Fruit fly (Drosophila melanogaster) ovary, adult (tissue): ENCODE measurements around the gene CG15358.

Experiments used
- CG17801 ChIP-seq: fragments of 200-800 bp; optimal IDR thresholded peaks from 2 replicates; lab custom pipeline; 2019; ENCODE audit warnings: missing biosample characterization, mild to moderate bottlenecking, missing genetic modification characterization, moderate library complexity; ENCODE audit not compliant: partially characterized antibody

CG15358 gene

dm6 chr2L:1883114-1883513 is at the start of gene CG15358:
TSS of gene CG15358 (minus strand) at chr2L:1883214.
- TF ChIP-seq CG17801 (GFP tag; lab: Kevin White, UChicago): no peak

- no peak for TF ChIP-seq CG17801 (GFP tag; lab: Kevin White, UChicago)
Measured at dm6 chr2L:1930565-1931201, 47.7 kb upstream of the CG15358 start.

dm6 chr2L:1927406-1927805 is 44.4 kb upstream of the CG15358 start:
- TF ChIP-seq CG17801 (GFP tag; lab: Kevin White, UChicago): no peak

DNA sequence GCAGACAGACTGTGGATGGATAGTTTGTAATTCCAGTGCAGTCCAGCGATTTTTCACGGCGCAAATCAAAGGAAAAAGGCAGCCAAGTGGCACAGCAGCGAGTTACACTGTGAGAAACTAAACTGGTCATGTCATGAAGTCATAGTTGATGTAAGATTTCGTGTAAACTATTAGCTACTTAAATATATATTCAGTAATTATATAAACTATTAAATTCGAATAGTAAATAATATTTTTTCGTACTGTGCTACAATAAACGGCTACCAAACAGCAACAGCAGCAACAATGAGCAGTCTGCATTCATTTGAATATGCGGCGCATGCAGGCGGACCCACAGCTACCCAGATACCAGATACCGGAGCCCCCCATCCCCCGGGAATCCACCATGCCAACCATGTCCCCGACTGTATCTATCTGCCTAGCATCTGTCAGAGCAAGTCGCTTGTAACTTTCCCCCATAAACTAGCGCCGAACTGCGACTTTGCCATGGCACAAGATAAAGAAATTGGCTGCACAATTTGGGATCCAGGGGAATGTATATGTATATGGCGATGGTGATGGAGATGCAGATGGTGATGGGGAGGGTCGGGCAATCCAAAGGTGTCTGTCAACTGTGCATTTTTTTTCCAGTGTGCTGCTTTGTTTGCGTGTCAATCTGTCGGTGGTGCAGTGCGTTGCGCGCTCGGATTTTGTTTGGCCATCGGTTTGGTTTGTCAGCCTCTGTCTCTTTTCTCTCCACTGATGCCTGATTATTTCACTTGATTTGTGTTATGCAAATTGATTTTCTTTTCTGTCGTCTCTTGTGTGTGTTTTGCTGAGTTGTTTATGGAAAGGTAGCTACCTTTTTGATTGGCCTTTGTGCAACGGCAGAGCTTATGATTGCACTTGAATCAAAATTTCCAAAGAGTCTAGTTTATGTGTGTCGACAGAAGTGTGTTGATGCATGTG is 43.2 kb upstream of the CG15358 start:
- no peak for TF ChIP-seq CG17801 (GFP tag; lab: Kevin White, UChicago)

dm6 chr2L:1923846-1924245 is 40.8 kb upstream of the CG15358 start:
- TF ChIP-seq CG17801 (GFP tag; lab: Kevin White, UChicago): no peak

DNA sequence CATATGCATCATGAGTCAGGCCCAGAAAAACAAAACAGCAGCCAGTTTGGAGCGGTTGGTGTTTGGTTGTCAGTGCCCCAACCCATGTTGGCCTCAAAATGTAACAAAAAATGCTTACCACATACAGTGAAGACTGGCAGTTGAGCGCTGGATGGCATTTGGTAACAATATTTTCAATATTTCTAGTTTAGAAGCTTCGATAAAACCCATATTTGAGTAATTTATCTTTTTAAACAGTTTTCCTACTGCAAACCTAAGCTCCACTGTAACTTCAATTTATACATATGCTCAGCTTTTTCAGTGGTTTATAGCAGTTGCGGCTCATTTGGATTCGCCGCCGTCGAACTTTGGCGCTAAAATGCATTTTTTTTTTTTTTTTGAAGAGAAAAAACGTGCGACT is 33.4 kb upstream of the CG15358 start:
- TF ChIP-seq CG17801 (GFP tag; lab: Kevin White, UChicago): no peak

- TF ChIP-seq CG17801 (GFP tag; lab: Kevin White, UChicago): no peak
Measured at dm6 chr2L:1913047-1913760, 30.2 kb upstream of the CG15358 start.

DNA sequence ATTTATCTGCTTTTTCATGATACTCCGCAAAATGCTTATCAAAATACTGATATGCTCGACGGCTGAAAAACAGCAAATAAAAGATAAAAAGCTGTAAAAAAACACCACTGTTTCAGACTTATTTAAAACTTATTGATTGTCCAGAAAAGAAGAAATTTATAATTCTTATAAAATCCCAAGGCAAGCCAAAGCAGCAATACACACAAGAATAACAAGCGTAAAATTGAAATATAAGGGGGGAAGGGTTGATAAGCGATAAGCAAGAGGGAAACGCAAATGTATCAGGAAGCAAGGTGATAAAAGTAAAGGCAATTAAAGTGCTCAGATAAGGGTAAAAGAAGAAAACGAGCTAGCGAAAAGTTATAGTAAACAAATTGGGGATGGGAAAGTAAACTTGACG is 29.5 kb upstream of the CG15358 start:
- peak; percentile 0 for TF ChIP-seq CG17801 (GFP tag; lab: Kevin White, UChicago)

dm6 chr2L:1911316-1911873 is 28.4 kb upstream of the CG15358 start:
- TF ChIP-seq CG17801 (GFP tag; lab: Kevin White, UChicago): peak; percentile 53

DNA sequence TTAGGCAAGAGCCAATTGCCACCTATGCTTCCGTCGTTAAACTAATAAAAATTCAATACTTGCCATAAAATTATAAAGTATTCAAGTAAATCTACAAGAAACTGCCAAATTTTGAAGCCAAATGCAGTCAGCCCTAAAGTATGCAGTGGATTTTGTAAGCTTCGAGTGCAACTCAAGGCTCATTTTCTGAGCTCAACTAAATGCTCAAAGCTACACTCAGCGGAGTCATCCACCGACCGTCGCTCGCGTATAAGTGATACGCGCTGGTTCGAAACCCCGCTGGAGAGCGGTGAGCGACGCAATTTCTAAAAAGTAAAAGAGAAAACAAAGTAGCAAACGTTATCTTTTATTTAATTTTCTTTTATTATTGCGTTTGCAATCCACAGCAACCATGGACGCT is 26.7 kb upstream of the CG15358 start:
- peak; percentile 13 for TF ChIP-seq CG17801 (GFP tag; lab: Kevin White, UChicago)

DNA sequence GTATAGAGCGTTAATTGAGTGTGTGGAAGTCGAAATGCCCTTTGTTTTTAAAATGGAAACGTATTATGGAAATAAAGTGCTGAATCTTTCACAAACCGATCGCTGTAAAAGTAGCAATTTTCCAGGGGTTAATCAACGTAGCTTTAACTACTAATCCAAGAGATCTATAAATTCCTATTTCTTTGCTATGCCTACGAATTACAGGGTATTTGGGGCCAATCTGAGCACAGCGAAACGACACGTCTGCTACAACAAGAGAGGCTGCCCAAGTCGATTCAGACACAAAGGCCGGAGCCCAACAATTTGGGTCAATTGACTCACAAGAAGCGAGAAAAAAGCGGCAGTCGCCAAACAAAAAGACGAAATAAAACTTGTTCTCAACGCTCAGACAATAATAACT is 24.1 kb upstream of the CG15358 start:
- no peak for TF ChIP-seq CG17801 (GFP tag; lab: Kevin White, UChicago)

- no peak for TF ChIP-seq CG17801 (GFP tag; lab: Kevin White, UChicago)
Measured at dm6 chr2L:1906326-1906725, 23.3 kb upstream of the CG15358 start.

DNA sequence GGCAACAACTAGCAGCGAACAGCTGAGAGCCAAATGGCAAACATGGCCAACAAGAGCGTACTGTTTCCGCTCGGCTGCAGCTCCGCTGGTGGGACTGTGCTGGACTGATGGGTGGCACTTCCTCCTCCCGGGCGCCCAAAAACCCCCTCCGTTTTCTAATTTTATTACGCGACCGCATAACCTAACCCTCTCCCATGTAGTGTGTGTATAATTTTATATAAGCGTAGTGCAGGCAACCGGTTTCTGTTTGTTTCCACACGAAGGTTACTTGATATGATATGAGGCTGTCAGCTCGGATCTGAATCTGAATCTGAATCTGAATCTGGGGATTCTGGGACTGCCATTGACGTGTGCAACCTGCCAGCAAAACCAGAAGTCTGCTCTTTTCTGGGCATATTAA is 19.9 kb upstream of the CG15358 start:
- no peak for TF ChIP-seq CG17801 (GFP tag; lab: Kevin White, UChicago)

- TF ChIP-seq CG17801 (GFP tag; lab: Kevin White, UChicago): no peak
Measured at dm6 chr2L:1902243-1902642, 19.2 kb upstream of the CG15358 start.

DNA sequence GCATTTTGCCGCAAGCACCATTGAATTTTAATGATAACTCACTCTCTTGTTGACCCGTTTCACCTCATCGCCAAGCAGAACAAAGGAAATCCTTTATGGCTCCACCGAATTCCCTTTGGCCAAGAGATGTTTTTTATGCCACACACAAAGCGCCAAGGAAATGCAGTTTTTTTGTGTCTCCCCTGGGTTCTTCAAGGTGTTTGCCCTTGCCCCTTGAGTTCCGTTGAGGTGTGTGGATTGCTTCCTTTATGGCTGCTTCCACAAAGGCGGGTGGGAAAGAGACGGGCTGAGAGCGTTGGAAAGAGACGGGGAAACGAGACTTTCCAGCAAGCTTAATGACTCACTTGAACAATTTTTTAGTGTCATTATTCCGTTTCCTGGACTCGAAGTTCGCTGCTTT is 18.3 kb upstream of the CG15358 start:
- TF ChIP-seq CG17801 (GFP tag; lab: Kevin White, UChicago): no peak
